Worm (Caenorhabditis elegans) whole organism, dauer: ENCODE measurements around the gene cyn-6.

Experiments used
- unc-62 ChIP-seq: sonication (generic microtip); optimal IDR thresholded peaks from 2 replicates; lab custom pipeline; 2017; ENCODE audit warnings: missing biosample characterization, missing genetic modification reagents, missing genetic modification characterization

cyn-6 gene

ce11 chrIII:773114-773513 is at the start of gene cyn-6:
TSS of gene cyn-6 (plus strand) at chrIII:773414.
- no peak for TF ChIP-seq unc-62 (GFP tag; lab: Kevin White, UChicago)

- TF ChIP-seq unc-62 (GFP tag; lab: Kevin White, UChicago), result no peak
Observed at ce11 chrIII:724819-725218, 48.4 kb upstream of the cyn-6 start, which contains the start of gene flp-24. TSS of gene flp-24 (plus strand) at chrIII:725119.

ce11 chrIII:728074-728473 is 45.1 kb upstream of the cyn-6 start:
- no peak for TF ChIP-seq unc-62 (GFP tag; lab: Kevin White, UChicago)

- no peak for TF ChIP-seq unc-62 (GFP tag; lab: Kevin White, UChicago)
Observed at ce11 chrIII:728694-729093, 44.5 kb upstream of the cyn-6 start.

- TF ChIP-seq unc-62 (GFP tag; lab: Kevin White, UChicago), result no peak
Observed at ce11 chrIII:740382-740781, 32.8 kb upstream of the cyn-6 start, which contains the start of gene idpp-1. TSS of gene idpp-1 (plus strand) at chrIII:740682.

- no peak for TF ChIP-seq unc-62 (GFP tag; lab: Kevin White, UChicago)
Observed at ce11 chrIII:744459-744858, 28.8 kb upstream of the cyn-6 start.

- TF ChIP-seq unc-62 (GFP tag; lab: Kevin White, UChicago), result no peak
Observed at ce11 chrIII:748782-749181, 24.4 kb upstream of the cyn-6 start.

ce11 chrIII:750028-750427 is 23.2 kb upstream of the cyn-6 start:
- TF ChIP-seq unc-62 (GFP tag; lab: Kevin White, UChicago), result no peak

- TF ChIP-seq unc-62 (GFP tag; lab: Kevin White, UChicago), result no peak
Observed at ce11 chrIII:752326-752725, 20.9 kb upstream of the cyn-6 start, which contains the start of gene pat-12. TSS of gene pat-12 (minus strand) at chrIII:752426.

- TF ChIP-seq unc-62 (GFP tag; lab: Kevin White, UChicago), result no peak
Observed at ce11 chrIII:754371-754770, 18.8 kb upstream of the cyn-6 start.

ce11 chrIII:757981-758380 is 15.2 kb upstream of the cyn-6 start, which contains the start of gene T17H7.7:
TSS of gene T17H7.7 (minus strand) at chrIII:758081.
- no peak for TF ChIP-seq unc-62 (GFP tag; lab: Kevin White, UChicago)

- no peak for TF ChIP-seq unc-62 (GFP tag; lab: Kevin White, UChicago)
Observed at ce11 chrIII:759675-760074, 13.5 kb upstream of the cyn-6 start.

ce11 chrIII:761476-761875 is 11.7 kb upstream of the cyn-6 start, which contains the start of gene nlp-52:
TSS of gene nlp-52 (plus strand) at chrIII:761776.
- no peak for TF ChIP-seq unc-62 (GFP tag; lab: Kevin White, UChicago)

ce11 chrIII:762508-762907 is 10.7 kb upstream of the cyn-6 start:
- TF ChIP-seq unc-62 (GFP tag; lab: Kevin White, UChicago), result no peak

- no peak for TF ChIP-seq unc-62 (GFP tag; lab: Kevin White, UChicago)
Observed at ce11 chrIII:764404-764803, 8.8 kb upstream of the cyn-6 start.

ce11 chrIII:764884-765283 is 8.3 kb upstream of the cyn-6 start, which contains the start of gene ptl-1:
TSS of gene ptl-1 (plus strand) at chrIII:765184.
- no peak for TF ChIP-seq unc-62 (GFP tag; lab: Kevin White, UChicago)

ce11 chrIII:768528-768927 is 4.7 kb upstream of the cyn-6 start:
- no peak for TF ChIP-seq unc-62 (GFP tag; lab: Kevin White, UChicago)

ce11 chrIII:770958-771357 is 2.3 kb upstream of the cyn-6 start, which contains the start of gene tpst-2:
TSS of gene tpst-2 (plus strand) at chrIII:771258.
- no peak for TF ChIP-seq unc-62 (GFP tag; lab: Kevin White, UChicago)
